Worm (Caenorhabditis elegans) whole organism, L1 larva: ENCODE data around the gene K02E7.12.

Experiments used
- dpl-1 ChIP-seq, 3 experiments: fragments of 150-350 bp in 2 of 3; sonication (generic microtip) in 1 of 3; optimal IDR thresholded peaks; 2 replicates each; lab custom pipeline; 2014 to 2017; ENCODE audit warnings: missing biosample characterization in 3 of 3, missing genetic modification characterization in 3 of 3, missing genetic modification reagents in 3 of 3
- lin-13 ChIP-seq: fragments of 150-350 bp; optimal IDR thresholded peaks from 2 replicates; lab custom pipeline; 2014; ENCODE audit warnings: missing biosample characterization, missing genetic modification reagents, missing genetic modification characterization
- nhr-19 ChIP-seq: fragments of 200-800 bp; sonication (Bioruptor generic); conservative IDR thresholded peaks from 2 replicates; pipeline ENCODE4 v1.3.6; 2022; ENCODE audit warnings: missing genetic modification characterization, missing compliant biosample characterization

- no peak for TF ChIP-seq dpl-1 (GFP tag; optimal IDR thresholded peaks at IDR 0.05; lab: Kevin White, UChicago)
- no peak for TF ChIP-seq nhr-19
- no peak for TF ChIP-seq lin-13 (GFP tag; lab: Kevin White, UChicago)
Measured at ce11 chrII:1102209-1102608, 31.2 kb downstream of the K02E7.12 start.
